Fruit fly (Drosophila melanogaster) whole organism, embryonic: ENCODE measurements around the gene CG4025.

Source experiments
- Blimp-1 ChIP-seq: fragments of 200-800 bp; sonication (Bioruptor generic); optimal IDR thresholded peaks from 3 replicates; lab custom pipeline; 2018; ENCODE audit warnings: missing biosample characterization, missing genetic modification characterization, mild to moderate bottlenecking, moderate library complexity, missing genetic modification reagents
- CG10654 ChIP-seq: fragments of 200-800 bp; sonication (Bioruptor generic); optimal IDR thresholded peaks from 2 replicates; lab custom pipeline; 2016; ENCODE audit warnings: missing biosample characterization, missing genetic modification characterization
- CG11560 ChIP-seq: fragments of 200-800 bp; sonication (Bioruptor generic); IDR thresholded peaks from 3 replicates; pipeline ENCODE4 v1.3.6; 2022; ENCODE audit warnings: missing biosample characterization, missing genetic modification characterization
- CG14050 ChIP-seq: fragments of 200-800 bp; sonication (Bioruptor generic); IDR thresholded peaks from 3 replicates; pipeline ENCODE4 v1.3.6; 2022; ENCODE audit warnings: missing biosample characterization, missing genetic modification characterization
- CG1529 ChIP-seq: fragments of 200-800 bp; sonication (Bioruptor generic); optimal IDR thresholded peaks from 3 replicates; lab custom pipeline; 2018; ENCODE audit warnings: missing biosample characterization, missing genetic modification characterization
- CG5180 ChIP-seq: fragments of 200-800 bp; sonication (Bioruptor generic); optimal IDR thresholded peaks from 3 replicates; lab custom pipeline; 2017; ENCODE audit warnings: missing biosample characterization, missing genetic modification characterization, mild to moderate bottlenecking, moderate library complexity, missing genetic modification reagents
- Fer3 ChIP-seq: fragments of 200-800 bp; sonication (Bioruptor generic); optimal IDR thresholded peaks from 2 replicates; lab custom pipeline; 2018; ENCODE audit warnings: missing biosample characterization, mild to moderate bottlenecking, missing genetic modification characterization, moderate library complexity
- bigmax ChIP-seq: fragments of 200-800 bp; sonication (Bioruptor generic); optimal IDR thresholded peaks from 2 replicates; lab custom pipeline; 2018; ENCODE audit warnings: missing biosample characterization, mild to moderate bottlenecking, missing genetic modification characterization
- hb ChIP-seq: fragments of 200-800 bp; sonication (Bioruptor generic); IDR thresholded peaks from 3 replicates; pipeline ENCODE4 v1.3.6; 2022; ENCODE audit warnings: missing biosample characterization, missing genetic modification characterization; ENCODE audit not compliant: partially characterized antibody
- her ChIP-seq: fragments of 200-800 bp; sonication (Bioruptor generic); optimal IDR thresholded peaks from 2 replicates; lab custom pipeline; 2016; ENCODE audit warnings: missing biosample characterization, missing genetic modification characterization
- nau ChIP-seq: fragments of 200-800 bp; sonication (Bioruptor generic); optimal IDR thresholded peaks from 3 replicates; lab custom pipeline; 2017; ENCODE audit warnings: missing biosample characterization, mild to moderate bottlenecking, missing genetic modification characterization, missing genetic modification reagents
- phol ChIP-seq: fragments of 200-800 bp; sonication (Bioruptor generic); optimal IDR thresholded peaks from 3 replicates; lab custom pipeline; 2018; ENCODE audit warnings: missing biosample characterization, mild to moderate bottlenecking, missing genetic modification characterization, moderate library complexity
- sens-2 ChIP-seq: fragments of 200-800 bp; sonication (Bioruptor generic); IDR thresholded peaks from 2 replicates; pipeline ENCODE4 v1.3.6; 2022; ENCODE audit warnings: missing biosample characterization, missing genetic modification characterization

DNA sequence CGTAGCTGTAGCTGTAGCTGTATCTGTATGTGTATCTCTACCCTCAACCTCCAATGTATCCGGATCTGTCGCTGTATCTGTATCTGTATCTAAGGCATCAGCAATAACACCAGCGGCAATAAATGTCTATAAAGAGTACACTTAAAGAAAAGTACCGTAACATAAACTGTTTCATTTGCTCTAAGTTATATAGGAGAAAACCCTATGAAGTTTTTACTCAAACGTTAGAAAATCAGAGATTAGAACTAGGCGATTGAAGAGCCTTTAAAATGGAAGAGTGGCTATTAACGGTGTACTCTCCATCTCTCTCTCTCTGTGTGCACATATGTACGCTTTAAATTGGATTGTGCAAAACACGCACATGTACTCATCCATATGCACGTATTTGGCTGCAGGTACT, 21.5 kb downstream of the CG4025 start:
- TF ChIP-seq CG11560 (tag; lab: Robert Waterston, UW) (no peak), bigmax (GFP tag; lab: Kevin White, UChicago) (no peak), phol (tag; lab: Kevin White, UChicago) (no peak), Fer3 (no peak), CG10654 (GFP tag; lab: Kevin White, UChicago) (no peak), Blimp-1 (no peak), her (GFP tag; lab: Kevin White, UChicago) (no peak), CG5180 (GFP tag; lab: Kevin White, UChicago) (no peak), CG1529 (GFP tag; lab: Kevin White, UChicago) (no peak), hb (GFP tag; lab: Robert Waterston, UW) (no peak), nau (GFP tag; lab: Kevin White, UChicago) (no peak), CG14050 (GFP tag; lab: Robert Waterston, UW) (no peak), sens-2 (GFP tag; lab: Robert Waterston, UW) (no peak)
